Worm (Caenorhabditis elegans) whole organism, L3 larva: ENCODE measurements around the gene chil-12.

Experiments
- ceh-16 ChIP-seq: sonication (generic microtip); optimal IDR thresholded peaks from 2 replicates; lab custom pipeline; 2017; ENCODE audit warnings: missing biosample characterization, missing genetic modification characterization
- elt-3 ChIP-seq, 3 experiments: fragments of 150-350 bp in 1 of 3; sonication (generic microtip) in 2 of 3; optimal IDR thresholded peaks; 2 replicates in 2 of 3; 4 replicates in 1 of 3; lab custom pipeline; 2014 to 2017; ENCODE audit warnings: missing biosample characterization in 3 of 3, missing genetic modification characterization in 3 of 3
- jun-1 ChIP-seq: fragments of 150-350 bp; optimal IDR thresholded peaks from 2 replicates; lab custom pipeline; 2014; ENCODE audit warnings: missing biosample characterization, missing genetic modification reagents, missing genetic modification characterization
- nfya-1 ChIP-seq: sonication (generic microtip); optimal IDR thresholded peaks from 2 replicates; lab custom pipeline; 2017; ENCODE audit warnings: missing genetic modification characterization, mild to moderate bottlenecking, missing compliant biosample characterization, antibody characterized with exemption, moderate library complexity; ENCODE audit not compliant: insufficient read depth
- nhr-23 ChIP-seq: fragments of 150-350 bp; optimal IDR thresholded peaks from 2 replicates; lab custom pipeline; 2014; ENCODE audit warnings: missing biosample characterization, missing genetic modification reagents, missing genetic modification characterization
- snpc-4 ChIP-seq: fragments of 150-350 bp; optimal IDR thresholded peaks from 2 replicates; lab custom pipeline; 2014; ENCODE audit warnings: missing biosample characterization, missing genetic modification characterization
- unc-39 ChIP-seq: sonication (generic microtip); optimal IDR thresholded peaks from 4 replicates; lab custom pipeline; 2017; ENCODE audit warnings: missing biosample characterization, missing genetic modification characterization
- unc-62 ChIP-seq: fragments of 150-350 bp; sonication (generic microtip); optimal IDR thresholded peaks from 4 replicates; lab custom pipeline; 2014; ENCODE audit warnings: missing biosample characterization, missing genetic modification reagents, missing genetic modification characterization
- zag-1 ChIP-seq: fragments of 150-350 bp; optimal IDR thresholded peaks from 2 replicates; lab custom pipeline; 2014; ENCODE audit warnings: missing biosample characterization, missing genetic modification characterization

- no peak for TF ChIP-seq unc-62 (GFP tag; lab: Kevin White, UChicago)
- TF ChIP-seq elt-3 (tag; optimal IDR thresholded peaks at IDR 0.05; lab: Kevin White, UChicago) = no peak
- TF ChIP-seq nhr-23 (tag; lab: Kevin White, UChicago) = no peak
- no peak for TF ChIP-seq ceh-16 (tag; lab: Kevin White, UChicago)
- TF ChIP-seq nfya-1 = no peak
- TF ChIP-seq jun-1 = no peak
- TF ChIP-seq snpc-4 (tag; lab: Kevin White, UChicago) = no peak
- no peak for TF ChIP-seq zag-1 (tag; lab: Kevin White, UChicago)
- TF ChIP-seq unc-39 (tag; lab: Kevin White, UChicago) = no peak
Observed at ce11 chrV:15276915-15277314, 35.6 kb downstream of the chil-12 start, which contains the start of gene srw-17.
